Fruit fly (Drosophila melanogaster) whole organism, embryonic: ENCODE results near the gene parvin.
A peak's percentile ranks its signal among the peaks of the same experiment; 100 is the strongest.

Source experiments
- CG11247 ChIP-seq: fragments of 200-800 bp; sonication (Bioruptor generic); IDR thresholded peaks from 2 replicates; pipeline ENCODE4 v1.3.6; 2022; ENCODE audit warnings: missing biosample characterization, missing genetic modification characterization
- CG13894 ChIP-seq: fragments of 200-800 bp; sonication (Bioruptor generic); optimal IDR thresholded peaks from 3 replicates; lab custom pipeline; 2018; ENCODE audit warnings: missing biosample characterization, mild to moderate bottlenecking, missing genetic modification characterization, moderate library complexity
- CG17359 ChIP-seq: fragments of 200-800 bp; sonication (Bioruptor generic); optimal IDR thresholded peaks from 3 replicates; lab custom pipeline; 2018; ENCODE audit warnings: missing biosample characterization, mild to moderate bottlenecking, missing genetic modification characterization, moderate library complexity
- CG17612 ChIP-seq: fragments of 200-800 bp; sonication (Bioruptor generic); IDR thresholded peaks from 2 replicates; pipeline ENCODE4 v1.3.6; 2022; ENCODE audit warnings: missing biosample characterization, missing genetic modification characterization
- CG17802 ChIP-seq: fragments of 200-800 bp; sonication (Bioruptor generic); optimal IDR thresholded peaks from 2 replicates; lab custom pipeline; 2018; ENCODE audit warnings: missing biosample characterization, mild to moderate bottlenecking, missing genetic modification characterization, moderate library complexity
- CG18011 ChIP-seq: fragments of 200-800 bp; sonication (Bioruptor generic); optimal IDR thresholded peaks from 2 replicates; lab custom pipeline; 2017; ENCODE audit warnings: missing biosample characterization, missing genetic modification characterization, mild to moderate bottlenecking, moderate library complexity, missing genotype
- CG2120 ChIP-seq: fragments of 200-800 bp; sonication (Bioruptor generic); optimal IDR thresholded peaks from 3 replicates; lab custom pipeline; 2016; ENCODE audit warnings: missing biosample characterization, missing genetic modification characterization
- CG32532 ChIP-seq: fragments of 200-800 bp; sonication (Bioruptor generic); IDR thresholded peaks from 2 replicates; pipeline ENCODE4 v1.3.6; 2022; ENCODE audit warnings: missing biosample characterization, missing genetic modification characterization
- CG33557 ChIP-seq: fragments of 200-800 bp; sonication (Bioruptor generic); optimal IDR thresholded peaks from 2 replicates; lab custom pipeline; 2019; ENCODE audit warnings: missing biosample characterization, mild to moderate bottlenecking, missing genetic modification characterization, moderate library complexity
- CG8478 ChIP-seq: fragments of >200 bp; optimal IDR thresholded peaks from 2 replicates; lab custom pipeline; 2018
- Dll ChIP-seq: fragments of 200-800 bp; sonication (Bioruptor generic); IDR thresholded peaks from 4 replicates; pipeline ENCODE4 v1.3.6; 2022; ENCODE audit warnings: missing biosample characterization, missing genetic modification characterization; ENCODE audit not compliant: partially characterized antibody
- H2.0 ChIP-seq: fragments of 200-800 bp; sonication (Bioruptor generic); IDR thresholded peaks from 2 replicates; pipeline ENCODE4 v1.3.6; 2022; ENCODE audit warnings: missing biosample characterization, missing genetic modification characterization
- HLH54F ChIP-seq: fragments of 200-800 bp; sonication (Bioruptor generic); optimal IDR thresholded peaks from 3 replicates; lab custom pipeline; 2016; ENCODE audit warnings: missing biosample characterization, missing genetic modification characterization
- Hr39 ChIP-seq: fragments of >200 bp; optimal IDR thresholded peaks from 2 replicates; lab custom pipeline; 2017
- Hr51 ChIP-seq, 2 experiments: fragments of 200-800 bp; sonication (Bioruptor generic); optimal IDR thresholded peaks; 2 replicates in 1 of 2; 3 replicates in 1 of 2; lab custom pipeline; 2016 to 2018; ENCODE audit warnings: missing biosample characterization in 2 of 2, missing genetic modification characterization in 2 of 2, mild to moderate bottlenecking in 1 of 2, moderate library complexity in 1 of 2
- Hsf ChIP-seq: fragments of 200-800 bp; sonication (Bioruptor generic); optimal IDR thresholded peaks from 3 replicates; lab custom pipeline; 2016; ENCODE audit warnings: missing biosample characterization, missing genetic modification characterization
- NFAT ChIP-seq: fragments of 200-800 bp; sonication (Bioruptor generic); IDR thresholded peaks from 2 replicates; pipeline ENCODE4 v1.3.6; 2022; ENCODE audit warnings: missing biosample characterization, missing genetic modification characterization
- NfI ChIP-seq: fragments of 200-800 bp; sonication (Bioruptor generic); optimal IDR thresholded peaks from 3 replicates; lab custom pipeline; 2018; ENCODE audit warnings: missing biosample characterization, mild to moderate bottlenecking, missing genetic modification characterization, moderate library complexity
- PHDP ChIP-seq: fragments of 200-800 bp; sonication (Bioruptor generic); optimal IDR thresholded peaks from 3 replicates; lab custom pipeline; 2018; ENCODE audit warnings: missing biosample characterization, mild to moderate bottlenecking, missing genetic modification characterization, moderate library complexity
- Pdp1 ChIP-seq, 2 experiments: fragments of 200-800 bp; sonication (Bioruptor generic); optimal IDR thresholded peaks; 3 replicates each; lab custom pipeline; 2016; ENCODE audit warnings: missing biosample characterization in 2 of 2, missing genetic modification characterization in 2 of 2, mild to moderate bottlenecking in 1 of 2, moderate library complexity in 1 of 2
- Spps ChIP-seq: fragments of 200-800 bp; sonication (Bioruptor generic); optimal IDR thresholded peaks from 2 replicates; lab custom pipeline; 2018; ENCODE audit warnings: missing biosample characterization, mild to moderate bottlenecking, missing genetic modification characterization
- TFAM ChIP-seq: fragments of 200-800 bp; sonication (Bioruptor generic); optimal IDR thresholded peaks from 2 replicates; lab custom pipeline; 2017; ENCODE audit warnings: missing biosample characterization, missing genetic modification characterization, inconsistent platforms
- Trl ChIP-seq, 3 experiments: fragments of >200 bp in 2 of 3; fragments of 200-800 bp in 1 of 3; sonication (Bioruptor generic) in 1 of 3; optimal IDR thresholded peaks; 2 replicates in 1 of 3; 3 replicates in 2 of 3; lab custom pipeline; 2016 to 2017; ENCODE audit warnings: missing biosample characterization in 1 of 3, missing genetic modification characterization in 1 of 3
- Xbp1 ChIP-seq: fragments of 200-800 bp; sonication (Bioruptor generic); optimal IDR thresholded peaks from 3 replicates; lab custom pipeline; 2016; ENCODE audit warnings: missing biosample characterization, mild to moderate bottlenecking, missing genetic modification characterization
- abd-A ChIP-seq: fragments of 200-800 bp; sonication (Bioruptor generic); optimal IDR thresholded peaks from 3 replicates; lab custom pipeline; 2019; ENCODE audit warnings: missing biosample characterization, mild to moderate bottlenecking, missing genetic modification characterization, moderate library complexity
- cas ChIP-seq: fragments of 200-800 bp; sonication (Bioruptor generic); IDR thresholded peaks from 2 replicates; pipeline ENCODE4 v1.3.6; 2022; ENCODE audit warnings: missing biosample characterization, missing genetic modification characterization
- cg ChIP-seq: fragments of 200-800 bp; sonication (Bioruptor generic); optimal IDR thresholded peaks from 3 replicates; lab custom pipeline; 2019; ENCODE audit warnings: missing biosample characterization, mild to moderate bottlenecking, missing genetic modification characterization, moderate library complexity
- chif ChIP-seq, 2 experiments: fragments of 200-800 bp; sonication (Bioruptor generic); optimal IDR thresholded peaks; 3 replicates each; lab custom pipeline; 2016; ENCODE audit warnings: missing biosample characterization in 2 of 2, missing genetic modification characterization in 2 of 2
- dan ChIP-seq: fragments of 200-800 bp; sonication (Bioruptor generic); IDR thresholded peaks from 2 replicates; pipeline ENCODE4 v1.3.6; 2022; ENCODE audit warnings: missing biosample characterization, missing genetic modification characterization
- disco-r ChIP-seq: fragments of 200-800 bp; sonication (Bioruptor generic); optimal IDR thresholded peaks from 2 replicates; lab custom pipeline; 2016; ENCODE audit warnings: missing biosample characterization, missing genetic modification characterization
- esg ChIP-seq: fragments of 200-800 bp; sonication (Bioruptor generic); conservative IDR thresholded peaks from 2 replicates; pipeline ENCODE4 v1.3.6; 2022; ENCODE audit warnings: missing biosample characterization, missing genetic modification characterization
- ewg ChIP-seq: fragments of 200-800 bp; sonication (Bioruptor generic); optimal IDR thresholded peaks from 3 replicates; lab custom pipeline; 2017; ENCODE audit warnings: mild to moderate bottlenecking, missing biosample characterization, missing genetic modification reagents, missing genetic modification characterization
- fd64A ChIP-seq: fragments of 200-800 bp; sonication (Bioruptor generic); optimal IDR thresholded peaks from 3 replicates; lab custom pipeline; 2018; ENCODE audit warnings: missing biosample characterization, mild to moderate bottlenecking, missing genetic modification characterization
- fd96Cb ChIP-seq: fragments of 200-800 bp; sonication (Bioruptor generic); optimal IDR thresholded peaks from 2 replicates; lab custom pipeline; 2018; ENCODE audit warnings: missing biosample characterization, mild to moderate bottlenecking, missing genetic modification characterization, moderate library complexity
- grn ChIP-seq: fragments of 200-800 bp; sonication (Bioruptor generic); optimal IDR thresholded peaks from 3 replicates; lab custom pipeline; 2017; ENCODE audit warnings: missing biosample characterization, missing genetic modification characterization
- hth ChIP-seq: fragments of >200 bp; optimal IDR thresholded peaks from 2 replicates; lab custom pipeline; 2017; ENCODE audit warnings: inconsistent platforms
- mirr ChIP-seq: fragments of 200-800 bp; sonication (Bioruptor generic); optimal IDR thresholded peaks from 3 replicates; lab custom pipeline; 2018; ENCODE audit warnings: missing biosample characterization, mild to moderate bottlenecking, missing genetic modification characterization
- mld ChIP-seq: fragments of 200-800 bp; sonication (Bioruptor generic); IDR thresholded peaks from 3 replicates; pipeline ENCODE4 v1.3.6; 2022; ENCODE audit warnings: missing biosample characterization, missing genetic modification characterization; ENCODE audit not compliant: partially characterized antibody
- nau ChIP-seq: fragments of 200-800 bp; sonication (Bioruptor generic); optimal IDR thresholded peaks from 3 replicates; lab custom pipeline; 2017; ENCODE audit warnings: missing biosample characterization, mild to moderate bottlenecking, missing genetic modification characterization, missing genetic modification reagents
- org-1 ChIP-seq: fragments of 200-800 bp; sonication (Bioruptor generic); optimal IDR thresholded peaks from 2 replicates; lab custom pipeline; 2017; ENCODE audit warnings: missing biosample characterization, missing genetic modification characterization
- pho ChIP-seq: fragments of 200-800 bp; sonication (Bioruptor generic); optimal IDR thresholded peaks from 2 replicates; lab custom pipeline; 2016; ENCODE audit warnings: missing biosample characterization, missing genetic modification characterization
- pita ChIP-seq: fragments of 200-800 bp; sonication (Bioruptor generic); optimal IDR thresholded peaks from 2 replicates; lab custom pipeline; 2017; ENCODE audit warnings: missing biosample characterization, mild to moderate bottlenecking, missing genetic modification characterization
- pros ChIP-seq: fragments of 200-800 bp; sonication (Bioruptor generic); optimal IDR thresholded peaks from 3 replicates; lab custom pipeline; 2019; ENCODE audit warnings: missing biosample characterization, mild to moderate bottlenecking, missing genetic modification characterization, moderate library complexity
- repo ChIP-seq: fragments of 200-800 bp; sonication (Bioruptor generic); optimal IDR thresholded peaks from 2 replicates; lab custom pipeline; 2016; ENCODE audit warnings: missing biosample characterization, missing genetic modification characterization
- rib ChIP-seq: fragments of 200-800 bp; sonication (Bioruptor generic); IDR thresholded peaks from 2 replicates; pipeline ENCODE4 v1.3.6; 2022; ENCODE audit warnings: missing biosample characterization, missing genetic modification characterization
- sens ChIP-seq: fragments of 200-800 bp; sonication (Bioruptor generic); peaks from one replicate; lab custom pipeline; 2016; ENCODE audit warnings: missing biosample characterization, missing genetic modification characterization
- sug ChIP-seq: fragments of 200-800 bp; optimal IDR thresholded peaks from 2 replicates; lab custom pipeline; 2019; ENCODE audit warnings: missing biosample characterization, mild to moderate bottlenecking, missing genetic modification characterization, moderate library complexity
- vfl ChIP-seq: fragments of 200-800 bp; sonication (Bioruptor generic); optimal IDR thresholded peaks from 2 replicates; lab custom pipeline; 2016; ENCODE audit warnings: missing biosample characterization, missing genetic modification characterization
- wor ChIP-seq: fragments of 200-800 bp; sonication (Bioruptor generic); IDR thresholded peaks from 2 replicates; pipeline ENCODE4 v1.3.6; 2022; ENCODE audit warnings: missing biosample characterization, missing genetic modification characterization
- yki ChIP-seq: fragments of >200 bp; optimal IDR thresholded peaks from 3 replicates; lab custom pipeline; 2018

Gene parvin

DNA sequence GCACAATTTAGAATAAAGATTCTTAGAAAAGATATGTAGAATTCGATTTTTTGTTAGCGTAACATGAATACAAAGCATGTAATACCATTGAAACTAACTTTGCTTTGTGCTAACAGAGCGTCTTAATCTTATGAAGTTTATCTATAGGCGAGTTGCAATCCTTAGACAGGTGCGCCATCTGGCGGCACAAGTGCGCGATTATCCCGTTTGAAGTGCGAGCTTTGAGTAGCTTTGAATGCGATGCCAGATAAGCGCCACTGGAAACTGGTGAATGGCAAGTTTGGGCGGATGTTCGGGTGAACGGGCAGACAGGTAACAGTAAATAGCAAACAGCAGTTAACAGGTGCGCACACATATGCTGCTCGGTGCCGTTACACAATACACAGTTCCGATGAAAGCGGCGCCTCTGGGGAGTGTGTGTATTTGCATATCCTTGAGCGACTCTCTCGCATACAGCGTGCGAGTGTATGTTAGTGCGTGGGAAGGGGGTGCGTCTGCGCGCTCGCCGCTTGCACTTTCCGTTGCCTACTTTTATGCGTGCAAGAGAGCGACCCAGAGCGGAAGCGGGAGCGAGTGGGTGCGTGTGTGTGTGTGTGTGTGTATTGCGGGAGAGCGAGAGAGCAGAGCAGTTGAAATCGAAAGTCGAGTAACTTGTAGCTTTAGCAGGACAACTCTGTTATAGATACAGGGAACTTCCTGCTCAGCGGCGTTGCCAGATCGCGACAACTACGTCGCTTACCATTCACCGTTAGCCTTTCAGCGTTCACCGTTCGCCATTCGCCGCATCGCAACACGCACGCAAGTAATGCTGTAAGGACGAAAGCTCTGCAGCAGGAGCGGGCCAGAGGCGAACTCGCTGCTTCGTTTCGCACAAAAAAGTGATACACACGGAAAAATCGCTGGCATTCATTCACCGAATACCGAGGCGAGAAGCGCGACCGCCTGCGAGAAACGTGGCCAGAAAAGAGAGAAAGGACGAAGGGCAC is 27.6 kb upstream of the parvin start, which contains the start of gene CG12531 (continued):
- TF ChIP-seq Trl (optimal IDR thresholded peaks at IDR 0.05; lab: Kevin White, UChicago), result peak; percentile 67 to 81
- TF ChIP-seq Trl (GFP tag; optimal IDR thresholded peaks at IDR 0.05; lab: Kevin White, UChicago), result no peak
- TF ChIP-seq rib, result no peak
- peak; percentile 24 for TF ChIP-seq CG13894
- TF ChIP-seq pita (GFP tag; lab: Kevin White, UChicago), result no peak
- no peak for TF ChIP-seq CG17802 (tag; lab: Kevin White, UChicago)
- no peak for TF ChIP-seq cas (GFP tag; lab: Robert Waterston, UW)
- no peak for TF ChIP-seq Dll (GFP tag; lab: Robert Waterston, UW)
- no peak for TF ChIP-seq esg (GFP tag; lab: Robert Waterston, UW)
- no peak for TF ChIP-seq CG32532 (GFP tag; lab: Robert Waterston, UW)
- peak; percentile 61 for TF ChIP-seq cg (GFP tag; lab: Kevin White, UChicago)
- TF ChIP-seq grn (GFP tag; lab: Kevin White, UChicago), result no peak
- TF ChIP-seq Hr51 (GFP tag; optimal IDR thresholded peaks at IDR 0.05; lab: Kevin White, UChicago), result peak in 1 of 2 experiments; percentile 12
- TF ChIP-seq sug (tag; lab: Kevin White, UChicago), result no peak
- peak; percentile 39 for TF ChIP-seq pros (GFP tag; lab: Kevin White, UChicago)
- TF ChIP-seq CG11247 (GFP tag; lab: Robert Waterston, UW), result no peak
- TF ChIP-seq CG8478 (lab: Kevin White, UChicago), result peak; percentile 22
- no peak for TF ChIP-seq HLH54F (GFP tag; lab: Kevin White, UChicago)
- no peak for TF ChIP-seq fd96Cb (tag; lab: Kevin White, UChicago)
- TF ChIP-seq dan, result no peak
- TF ChIP-seq org-1 (GFP tag; lab: Kevin White, UChicago), result no peak
- no peak for TF ChIP-seq wor (GFP tag; lab: Robert Waterston, UW)
- no peak for TF ChIP-seq CG2120
- no peak for TF ChIP-seq NFAT (GFP tag; lab: Robert Waterston, UW)
- TF ChIP-seq NfI, result no peak
- TF ChIP-seq CG17612 (GFP tag; lab: Robert Waterston, UW), result no peak
- no peak for TF ChIP-seq CG33557
- TF ChIP-seq CG17359 (tag; lab: Kevin White, UChicago), result no peak
- no peak for TF ChIP-seq hth (lab: Kevin White, UChicago)
- peak in 1 of 2 experiments; percentile 57 for TF ChIP-seq Pdp1 (GFP tag; optimal IDR thresholded peaks at IDR 0.05; lab: Kevin White, UChicago)
- TF ChIP-seq sens (GFP tag; lab: Kevin White, UChicago), result peak; percentile 28
- no peak for TF ChIP-seq H2.0 (GFP tag; lab: Robert Waterston, UW)
- no peak for TF ChIP-seq Spps (tag; lab: Kevin White, UChicago)
- no peak for TF ChIP-seq fd64A (GFP tag; lab: Kevin White, UChicago)
- TF ChIP-seq yki, result peak; percentile 7
- TF ChIP-seq vfl (GFP tag; lab: Kevin White, UChicago), result no peak
- no peak for TF ChIP-seq pho (GFP tag; lab: Kevin White, UChicago)
- peak; percentile 14 for TF ChIP-seq abd-A (tag; lab: Kevin White, UChicago)
- no peak for TF ChIP-seq Hsf
- TF ChIP-seq ewg, result peak; percentile 90
- TF ChIP-seq nau (GFP tag; lab: Kevin White, UChicago), result no peak
- no peak for TF ChIP-seq CG18011
- TF ChIP-seq disco-r (GFP tag; lab: Kevin White, UChicago), result no peak
- TF ChIP-seq TFAM (GFP tag; lab: Kevin White, UChicago), result no peak
- TF ChIP-seq mld (GFP tag; lab: Robert Waterston, UW), result no peak
- no peak for TF ChIP-seq repo (GFP tag; lab: Kevin White, UChicago)
- TF ChIP-seq mirr (GFP tag; lab: Kevin White, UChicago), result no peak
- no peak for TF ChIP-seq chif (GFP tag; optimal IDR thresholded peaks at IDR 0.05; lab: Kevin White, UChicago)
- TF ChIP-seq Xbp1 (GFP tag; lab: Kevin White, UChicago), result no peak
- TF ChIP-seq PHDP (tag; lab: Kevin White, UChicago), result no peak
- TF ChIP-seq Hr39 (lab: Kevin White, UChicago), result no peak
